Fruit fly (Drosophila melanogaster) whole organism, wandering third instar larva: Measurements from ENCODE around the gene Cht11.
A peak's percentile ranks its signal among the peaks of the same experiment; 100 is the strongest.

Experiments used
- CG32264 ChIP-seq: fragments of 200-800 bp; sonication (Bioruptor generic); optimal IDR thresholded peaks from 2 replicates; lab custom pipeline; 2016; ENCODE audit warnings: missing biosample characterization, missing genetic modification characterization
- CG9705 ChIP-seq: fragments of 200-800 bp; sonication (Bioruptor generic); optimal IDR thresholded peaks from 2 replicates; lab custom pipeline; 2018; ENCODE audit warnings: missing biosample characterization, mild to moderate bottlenecking, missing genetic modification characterization
- Dfd ChIP-seq: fragments of >200 bp; optimal IDR thresholded peaks from 2 replicates; lab custom pipeline; 2017; ENCODE audit warnings: missing biosample characterization, missing genetic modification characterization
- Dif ChIP-seq: fragments of 200-275, 200-300 bp; sonication (Bioruptor generic); optimal IDR thresholded peaks from 2 replicates; lab custom pipeline; 2018; ENCODE audit warnings: missing biosample characterization, missing genetic modification characterization; ENCODE audit not compliant: partially characterized antibody
- GATAd ChIP-seq: sonication (Bioruptor generic); optimal IDR thresholded peaks from 2 replicates; lab custom pipeline; 2016; ENCODE audit warnings: missing biosample characterization, missing genetic modification characterization
- HLH106 ChIP-seq: fragments of 200-800 bp; optimal IDR thresholded peaks from 3 replicates; lab custom pipeline; 2019; ENCODE audit warnings: missing biosample characterization, mild to moderate bottlenecking, missing genetic modification characterization, moderate library complexity
- Hnf4 ChIP-seq: fragments of 200-800 bp; sonication (Bioruptor generic); optimal IDR thresholded peaks from 2 replicates; lab custom pipeline; 2016; ENCODE audit warnings: missing biosample characterization, mild to moderate bottlenecking, missing genetic modification characterization
- Hr78 ChIP-seq: fragments of >200 bp; optimal IDR thresholded peaks from 2 replicates; lab custom pipeline; 2017; ENCODE audit warnings: missing biosample characterization, missing genetic modification characterization
- Hr83 ChIP-seq: fragments of 200-300 bp; sonication (Bioruptor generic); optimal IDR thresholded peaks from 2 replicates; lab custom pipeline; 2016; ENCODE audit warnings: missing biosample characterization, mild to moderate bottlenecking, missing genetic modification characterization, moderate library complexity; ENCODE audit not compliant: poor library complexity, severe bottlenecking
- Jra ChIP-seq: sonication (Bioruptor generic); optimal IDR thresholded peaks from 2 replicates; lab custom pipeline; 2016; ENCODE audit warnings: missing biosample characterization, missing genetic modification characterization
- Mio ChIP-seq: sonication (Bioruptor generic); optimal IDR thresholded peaks from 2 replicates; lab custom pipeline; 2016; ENCODE audit warnings: missing biosample characterization, missing genetic modification characterization
- Myc ChIP-seq: fragments of >200 bp; optimal IDR thresholded peaks from 2 replicates; lab custom pipeline; 2017
- N ChIP-seq: fragments of >200 bp; optimal IDR thresholded peaks from 2 replicates; lab custom pipeline; 2018; ENCODE audit warnings: missing biosample characterization, missing external identifiers, missing genetic modification characterization
- OdsH ChIP-seq: fragments of 200-800 bp; sonication (Bioruptor generic); optimal IDR thresholded peaks from 2 replicates; lab custom pipeline; 2016; ENCODE audit warnings: missing biosample characterization, mild to moderate bottlenecking, missing genetic modification characterization
- Rel ChIP-seq, 2 experiments: fragments of 200-800 bp; sonication (Bioruptor generic) in 1 of 2; optimal IDR thresholded peaks; 2 replicates in 1 of 2; 3 replicates in 1 of 2; lab custom pipeline; 2016 to 2019; ENCODE audit warnings: mild to moderate bottlenecking in 2 of 2, missing biosample characterization in 2 of 2, missing genetic modification characterization in 2 of 2, moderate library complexity in 1 of 2
- Sp1 ChIP-seq: fragments of 200-800 bp; sonication (Bioruptor generic); optimal IDR thresholded peaks from 3 replicates; lab custom pipeline; 2019; ENCODE audit warnings: missing biosample characterization, mild to moderate bottlenecking, missing genetic modification characterization, moderate library complexity
- Vsx2 ChIP-seq: fragments of 200-300, 225-300 bp; sonication (Bioruptor generic); optimal IDR thresholded peaks from 2 replicates; lab custom pipeline; 2018; ENCODE audit warnings: missing biosample characterization, missing genetic modification characterization; ENCODE audit not compliant: partially characterized antibody
- br ChIP-seq: fragments of 200-800 bp; sonication (Bioruptor generic); optimal IDR thresholded peaks from 2 replicates; lab custom pipeline; 2016; ENCODE audit warnings: missing biosample characterization, missing genetic modification characterization
- brk ChIP-seq: fragments of 200-800 bp; sonication (Bioruptor generic); optimal IDR thresholded peaks from 2 replicates; lab custom pipeline; 2016; ENCODE audit warnings: missing biosample characterization, mild to moderate bottlenecking, missing genetic modification characterization
- dmrt93B ChIP-seq: fragments of 200-800 bp; sonication (Bioruptor generic); optimal IDR thresholded peaks from 2 replicates; lab custom pipeline; 2018; ENCODE audit warnings: missing biosample characterization, mild to moderate bottlenecking, missing genetic modification characterization
- dsf ChIP-seq: sonication (Bioruptor generic); optimal IDR thresholded peaks from 2 replicates; lab custom pipeline; 2016; ENCODE audit warnings: missing biosample characterization, missing genetic modification characterization, borderline replicate concordance
- ey ChIP-seq: fragments of 200-800 bp; sonication (Bioruptor generic); optimal IDR thresholded peaks from 2 replicates; lab custom pipeline; 2016; ENCODE audit warnings: missing biosample characterization, missing genetic modification characterization
- foxo ChIP-seq, 2 experiments: fragments of 200-800 bp; sonication (Bioruptor generic); optimal IDR thresholded peaks; 2 replicates in 1 of 2; 3 replicates in 1 of 2; lab custom pipeline; 2016 to 2017; ENCODE audit warnings: missing biosample characterization in 2 of 2, missing genetic modification characterization in 2 of 2
- fru ChIP-seq: fragments of 200-800 bp; sonication (Bioruptor generic); optimal IDR thresholded peaks from 3 replicates; lab custom pipeline; 2016; ENCODE audit warnings: missing biosample characterization, mild to moderate bottlenecking, missing genetic modification characterization
- h ChIP-seq: fragments of 200-800 bp; sonication (Bioruptor generic); optimal IDR thresholded peaks from 3 replicates; lab custom pipeline; 2016; ENCODE audit warnings: missing biosample characterization, mild to moderate bottlenecking, missing genetic modification characterization
- lola ChIP-seq: fragments of >200 bp; optimal IDR thresholded peaks from 2 replicates; lab custom pipeline; 2017; ENCODE audit warnings: missing biosample characterization, missing genetic modification characterization
- pan ChIP-seq: fragments of >200 bp; optimal IDR thresholded peaks from 2 replicates; lab custom pipeline; 2017
- psq ChIP-seq: fragments of 200-800 bp; sonication (Bioruptor generic); optimal IDR thresholded peaks from 3 replicates; lab custom pipeline; 2017; ENCODE audit warnings: missing biosample characterization, mild to moderate bottlenecking, missing genetic modification characterization, moderate library complexity
- rgr ChIP-seq: fragments of 200-800 bp; sonication (Bioruptor generic); optimal IDR thresholded peaks from 3 replicates; lab custom pipeline; 2016; ENCODE audit warnings: missing biosample characterization, mild to moderate bottlenecking, missing genetic modification characterization
- sage ChIP-seq: fragments of 200-800 bp; sonication (Bioruptor generic); optimal IDR thresholded peaks from 2 replicates; lab custom pipeline; 2016; ENCODE audit warnings: missing biosample characterization, mild to moderate bottlenecking, missing genetic modification characterization
- sv ChIP-seq: fragments of 200-800 bp; sonication (Bioruptor generic); optimal IDR thresholded peaks from 3 replicates; lab custom pipeline; 2016; ENCODE audit warnings: missing biosample characterization, missing genetic modification characterization
- tai ChIP-seq: sonication (Bioruptor generic); optimal IDR thresholded peaks from 2 replicates; lab custom pipeline; 2016; ENCODE audit warnings: missing biosample characterization, missing genetic modification characterization
- usp ChIP-seq: fragments of >200 bp; optimal IDR thresholded peaks from 2 replicates; lab custom pipeline; 2017; ENCODE audit warnings: missing biosample characterization, missing genetic modification characterization
- woc ChIP-seq: sonication (Bioruptor generic); optimal IDR thresholded peaks from 2 replicates; lab custom pipeline; 2016; ENCODE audit warnings: missing biosample characterization, mild to moderate bottlenecking, missing genetic modification characterization

Cht11 gene

dm6 chrX:6843841-6844440 is 5.4 kb downstream of the Cht11 start, which contains the start of the genes CG14435 and Tmf:
Gene CG14435 (minus strand): TSS chrX:6843921.
Gene Tmf (plus strand): TSS chrX:6844341.
- no peak for TF ChIP-seq Myc (lab: Kevin White, UChicago)
- no peak for TF ChIP-seq pan
- peak; percentile 69 for TF ChIP-seq h (GFP tag; lab: Kevin White, UChicago)
- no peak for TF ChIP-seq N (GFP tag; lab: Kevin White, UChicago)
- TF ChIP-seq lola (GFP tag; lab: Kevin White, UChicago) = no peak
- peak; percentile 73 for TF ChIP-seq CG9705
- no peak for TF ChIP-seq GATAd
- peak; percentile 42 for TF ChIP-seq br (GFP tag; lab: Kevin White, UChicago)
- no peak for TF ChIP-seq Hnf4 (GFP tag; lab: Kevin White, UChicago)
- peak; percentile 70 for TF ChIP-seq fru (GFP tag; lab: Kevin White, UChicago)
- peak in 1 of 2 experiments; percentile 82 for TF ChIP-seq foxo (GFP tag; optimal IDR thresholded peaks at IDR 0.05; lab: Kevin White, UChicago)
- TF ChIP-seq sv (GFP tag; lab: Kevin White, UChicago) = peak; percentile 67
- no peak for TF ChIP-seq brk
- TF ChIP-seq Hr83 (GFP tag; lab: Kevin White, UChicago) = no peak
- peak; percentile 54 for TF ChIP-seq ey (GFP tag; lab: Kevin White, UChicago)
- peak; percentile 76 for TF ChIP-seq rgr
- TF ChIP-seq sage (GFP tag; lab: Kevin White, UChicago) = peak; percentile 17
- TF ChIP-seq HLH106 (tag; lab: Kevin White, UChicago) = peak; percentile 86
- peak; percentile 81 for TF ChIP-seq Sp1 (GFP tag; lab: Kevin White, UChicago)
- TF ChIP-seq dsf = peak; percentile 47
- peak; percentile 68 for TF ChIP-seq woc (GFP tag; lab: Kevin White, UChicago)
- TF ChIP-seq Vsx2 (GFP tag; lab: Kevin White, UChicago) = no peak
- peak; percentile 71 for TF ChIP-seq dmrt93B (GFP tag; lab: Kevin White, UChicago)
- TF ChIP-seq CG32264 (GFP tag; lab: Kevin White, UChicago) = no peak
- no peak for TF ChIP-seq Jra (GFP tag; lab: Kevin White, UChicago)
- TF ChIP-seq Mio = no peak
- TF ChIP-seq usp (GFP tag; lab: Kevin White, UChicago) = no peak
- TF ChIP-seq Dif = no peak
- peak; percentile 69 for TF ChIP-seq psq (GFP tag; lab: Kevin White, UChicago)
- TF ChIP-seq tai (GFP tag; lab: Kevin White, UChicago) = no peak
- TF ChIP-seq Rel (GFP tag; optimal IDR thresholded peaks at IDR 0.05; lab: Kevin White, UChicago) = no peak
- TF ChIP-seq Rel (tag; optimal IDR thresholded peaks at IDR 0.05; lab: Kevin White, UChicago) = peak; percentile 43
- TF ChIP-seq Dfd = no peak
- peak; percentile 56 for TF ChIP-seq OdsH (GFP tag; lab: Kevin White, UChicago)

dm6 chrX:6832584-6832983 is 16.7 kb downstream of the Cht11 start, which contains the start of gene mAChR-C:
Gene mAChR-C (minus strand): TSS chrX:6832684.
- TF ChIP-seq Jra (GFP tag; lab: Kevin White, UChicago) = no peak
- no peak for TF ChIP-seq CG32264 (GFP tag; lab: Kevin White, UChicago)
- TF ChIP-seq OdsH (GFP tag; lab: Kevin White, UChicago) = no peak
- no peak for TF ChIP-seq woc (GFP tag; lab: Kevin White, UChicago)
- TF ChIP-seq pan = no peak
- TF ChIP-seq Dif = no peak
- no peak for TF ChIP-seq Hnf4 (GFP tag; lab: Kevin White, UChicago)

DNA sequence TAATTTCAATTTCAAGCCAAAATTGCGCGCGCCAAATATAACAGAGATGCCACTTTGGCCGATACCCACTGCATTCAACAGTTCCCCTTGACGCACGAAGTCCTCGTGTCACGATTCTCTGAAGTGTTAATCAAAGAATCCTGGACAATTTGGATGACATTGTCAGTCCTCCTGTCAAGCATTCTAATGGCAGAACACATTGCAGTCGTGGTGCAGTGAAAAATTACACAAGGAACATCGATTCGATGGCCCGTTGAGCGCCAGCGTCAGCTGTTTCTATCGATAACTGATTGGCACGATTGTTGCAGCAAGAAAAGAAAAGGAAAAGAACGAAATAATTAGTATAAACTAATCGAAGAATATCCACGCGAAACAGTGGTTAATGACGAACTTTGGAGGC is 25.1 kb downstream of the Cht11 start, which contains the start of gene nonC:
TSS of gene nonC (plus strand) at position 294 of the 400 bp plus-strand sequence.
- no peak for TF ChIP-seq h (GFP tag; lab: Kevin White, UChicago)
- TF ChIP-seq Myc (lab: Kevin White, UChicago) = peak; percentile 93

- TF ChIP-seq Hr78 (GFP tag; lab: Kevin White, UChicago) (no peak), woc (GFP tag; lab: Kevin White, UChicago) (no peak), sage (GFP tag; lab: Kevin White, UChicago) (no peak)
Observed at dm6 chrX:6822904-6823303, 26.4 kb downstream of the Cht11 start, which contains the start of gene Atx-1. Gene Atx-1 (plus strand): TSS chrX:6823204.
